Worm (Caenorhabditis elegans) whole organism, mixed stage, embryonic: Measurements from ENCODE around the gene Y71H2B.5.

Experiments
- M03D4.4 ChIP-seq: sonication (generic microtip); optimal IDR thresholded peaks from 2 replicates; lab custom pipeline; 2017; ENCODE audit warnings: mild to moderate bottlenecking, missing genetic modification characterization, missing compliant biosample characterization
- bed-3 ChIP-seq: fragments of 200-800 bp; sonication (Bioruptor generic); optimal IDR thresholded peaks from 3 replicates; lab custom pipeline; 2018; ENCODE audit warnings: mild to moderate bottlenecking, missing genetic modification characterization, moderate library complexity, missing compliant biosample characterization
- blmp-1 ChIP-seq: fragments of 150-350 bp; optimal IDR thresholded peaks from 2 replicates; lab custom pipeline; 2014; ENCODE audit warnings: missing biosample characterization, missing genetic modification characterization
- ceh-39 ChIP-seq: fragments of 150-350 bp; optimal IDR thresholded peaks from 2 replicates; lab custom pipeline; 2014; ENCODE audit warnings: missing biosample characterization, missing genetic modification characterization
- ceh-43 ChIP-seq: fragments of 200-800 bp; sonication (Bioruptor generic); optimal IDR thresholded peaks from 2 replicates; lab custom pipeline; 2018; ENCODE audit warnings: mild to moderate bottlenecking, missing genetic modification characterization, moderate library complexity, missing compliant biosample characterization
- ceh-83 ChIP-seq: fragments of 200-800 bp; sonication (Bioruptor generic); optimal IDR thresholded peaks from 2 replicates; lab custom pipeline; 2018; ENCODE audit warnings: mild to moderate bottlenecking, missing genetic modification characterization, missing compliant biosample characterization
- ces-1 ChIP-seq: fragments of 150-350 bp; optimal IDR thresholded peaks from 2 replicates; lab custom pipeline; 2014; ENCODE audit warnings: missing biosample characterization, missing genetic modification reagents, missing genetic modification characterization
- cnd-1 ChIP-seq: fragments of 200-800 bp; sonication (Bioruptor generic); optimal IDR thresholded peaks from 2 replicates; lab custom pipeline; 2018; ENCODE audit warnings: mild to moderate bottlenecking, missing genetic modification characterization, missing compliant biosample characterization
- drap-1 ChIP-seq: fragments of 200-800 bp; sonication (Bioruptor generic); optimal IDR thresholded peaks from 3 replicates; lab custom pipeline; 2018; ENCODE audit warnings: mild to moderate bottlenecking, missing genetic modification characterization, missing compliant biosample characterization
- elt-1 ChIP-seq: sonication (generic microtip); optimal IDR thresholded peaks from 2 replicates; lab custom pipeline; 2017; ENCODE audit warnings: missing genetic modification characterization, mild to moderate bottlenecking, missing compliant biosample characterization, antibody characterized with exemption, moderate library complexity, borderline replicate concordance; ENCODE audit not compliant: insufficient read depth
- elt-3 ChIP-seq: fragments of 150-350 bp; optimal IDR thresholded peaks from 2 replicates; lab custom pipeline; 2014; ENCODE audit warnings: missing biosample characterization, missing genetic modification characterization
- flh-1 ChIP-seq: fragments of 200-800 bp; sonication (Bioruptor generic); optimal IDR thresholded peaks from 2 replicates; lab custom pipeline; 2018; ENCODE audit warnings: mild to moderate bottlenecking, missing genetic modification characterization, moderate library complexity, missing compliant biosample characterization
- ham-2 ChIP-seq: fragments of 200-800 bp; sonication (Bioruptor generic); optimal IDR thresholded peaks from 2 replicates; lab custom pipeline; 2018; ENCODE audit warnings: mild to moderate bottlenecking, missing genetic modification characterization, missing compliant biosample characterization
- hlh-1 ChIP-seq: fragments of 150-350 bp; optimal IDR thresholded peaks from 2 replicates; lab custom pipeline; 2014; ENCODE audit warnings: missing biosample characterization, missing genetic modification reagents, missing genetic modification characterization
- lin-13 ChIP-seq: fragments of 150-350 bp; optimal IDR thresholded peaks from 2 replicates; lab custom pipeline; 2014; ENCODE audit warnings: missing biosample characterization, missing genetic modification characterization
- lin-32 ChIP-seq: fragments of 200-800 bp; sonication (Bioruptor generic); optimal IDR thresholded peaks from 2 replicates; lab custom pipeline; 2018; ENCODE audit warnings: mild to moderate bottlenecking, missing genetic modification characterization, missing compliant biosample characterization
- lsy-2 ChIP-seq: fragments of 150-350 bp; optimal IDR thresholded peaks from 2 replicates; lab custom pipeline; 2014; ENCODE audit warnings: missing biosample characterization, missing genetic modification characterization
- mab-5 ChIP-seq: fragments of 150-350 bp; optimal IDR thresholded peaks from 2 replicates; lab custom pipeline; 2014; ENCODE audit warnings: missing biosample characterization, missing genetic modification characterization
- mep-1 ChIP-seq: fragments of 150-350 bp; optimal IDR thresholded peaks from 2 replicates; lab custom pipeline; 2017; ENCODE audit warnings: missing biosample characterization, missing genetic modification reagents, missing genetic modification characterization, inconsistent platforms
- mls-2 ChIP-seq: sonication (generic microtip); optimal IDR thresholded peaks from 2 replicates; lab custom pipeline; 2016; ENCODE audit warnings: mild to moderate bottlenecking, missing genetic modification characterization, moderate library complexity, missing compliant biosample characterization
- nhr-12 ChIP-seq: fragments of 150-350 bp; optimal IDR thresholded peaks from 2 replicates; lab custom pipeline; 2014; ENCODE audit warnings: missing biosample characterization, missing genetic modification characterization
- nhr-2 ChIP-seq: fragments of 150-350 bp; optimal IDR thresholded peaks from 2 replicates; lab custom pipeline; 2014; ENCODE audit warnings: missing biosample characterization, missing genetic modification characterization
- nhr-237 ChIP-seq: fragments of 150-350 bp; optimal IDR thresholded peaks from 2 replicates; lab custom pipeline; 2014; ENCODE audit warnings: missing biosample characterization, missing genetic modification characterization
- nhr-28 ChIP-seq: fragments of 150-350 bp; optimal IDR thresholded peaks from 2 replicates; lab custom pipeline; 2014; ENCODE audit warnings: missing biosample characterization, missing genetic modification characterization
- nhr-76 ChIP-seq: sonication (generic microtip); optimal IDR thresholded peaks from 2 replicates; lab custom pipeline; 2017; ENCODE audit warnings: missing biosample characterization, missing genetic modification characterization
- pha-4 ChIP-seq: fragments of 150-350 bp; optimal IDR thresholded peaks from 2 replicates; lab custom pipeline; 2018; ENCODE audit warnings: missing biosample characterization, missing genetic modification reagents, missing genetic modification characterization
- sem-2 ChIP-seq: fragments of 200-800 bp; sonication (Bioruptor generic); optimal IDR thresholded peaks from 2 replicates; lab custom pipeline; 2018; ENCODE audit warnings: mild to moderate bottlenecking, missing genetic modification characterization, missing compliant biosample characterization
- snpc-4 ChIP-seq: fragments of 150-350 bp; optimal IDR thresholded peaks from 2 replicates; lab custom pipeline; 2014; ENCODE audit warnings: missing biosample characterization, missing genetic modification characterization
- sptf-1 ChIP-seq: sonication (generic microtip); optimal IDR thresholded peaks from 2 replicates; lab custom pipeline; 2017; ENCODE audit warnings: mild to moderate bottlenecking, missing genetic modification characterization, moderate library complexity, missing compliant biosample characterization
- tbx-8 ChIP-seq: fragments of 200-800 bp; sonication (Bioruptor generic); optimal IDR thresholded peaks from 2 replicates; lab custom pipeline; 2018; ENCODE audit warnings: mild to moderate bottlenecking, missing genetic modification characterization, moderate library complexity, missing compliant biosample characterization
- unc-120 ChIP-seq: sonication (generic microtip); optimal IDR thresholded peaks from 2 replicates; lab custom pipeline; 2017; ENCODE audit warnings: missing genetic modification characterization, missing compliant biosample characterization; ENCODE audit not compliant: poor library complexity, severe bottlenecking
- unc-39 ChIP-seq: fragments of 150-350 bp; optimal IDR thresholded peaks from 2 replicates; lab custom pipeline; 2014; ENCODE audit warnings: missing biosample characterization, missing genetic modification characterization
- unc-62 ChIP-seq: fragments of 150-350 bp; optimal IDR thresholded peaks from 2 replicates; lab custom pipeline; 2014; ENCODE audit warnings: missing biosample characterization, missing genetic modification reagents, missing genetic modification characterization
- zip-8 ChIP-seq: fragments of 150-350 bp; optimal IDR thresholded peaks from 2 replicates; lab custom pipeline; 2014; ENCODE audit warnings: missing biosample characterization, missing genetic modification characterization
- ztf-11 ChIP-seq: fragments of 150-350 bp; optimal IDR thresholded peaks from 2 replicates; lab custom pipeline; 2014; ENCODE audit warnings: missing biosample characterization, missing genetic modification characterization

Y71H2B.5 gene

DNA sequence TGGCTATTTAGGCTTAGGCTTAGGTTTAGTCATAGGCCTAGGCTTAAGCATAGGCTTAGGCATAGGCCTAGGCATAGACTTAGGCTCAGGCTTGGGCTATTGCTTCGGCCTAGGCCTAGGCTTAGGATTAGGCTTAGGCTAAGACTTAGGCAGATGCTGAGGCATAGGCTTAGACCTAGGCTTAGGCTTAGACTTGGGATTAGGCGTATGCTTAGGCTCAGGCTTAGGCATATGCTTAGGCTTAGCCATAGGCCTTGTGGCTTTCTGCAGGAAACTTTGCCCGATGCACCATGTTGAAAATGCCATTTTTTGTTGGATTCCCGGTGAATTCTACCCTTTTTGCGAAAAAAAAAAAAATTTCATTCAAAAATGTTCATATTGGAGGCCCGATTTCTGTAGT, 29.8 kb upstream of the Y71H2B.5 start:
- TF ChIP-seq ceh-83 (GFP tag; lab: Kevin White, UChicago) (no peak), ham-2 (no peak), snpc-4 (tag; lab: Kevin White, UChicago) (no peak), lin-13 (tag; lab: Kevin White, UChicago) (no peak), M03D4.4 (no peak), unc-62 (GFP tag; lab: Kevin White, UChicago) (no peak), elt-3 (tag; lab: Kevin White, UChicago) (no peak), nhr-2 (tag; lab: Kevin White, UChicago) (no peak), lsy-2 (tag; lab: Kevin White, UChicago) (no peak)

DNA sequence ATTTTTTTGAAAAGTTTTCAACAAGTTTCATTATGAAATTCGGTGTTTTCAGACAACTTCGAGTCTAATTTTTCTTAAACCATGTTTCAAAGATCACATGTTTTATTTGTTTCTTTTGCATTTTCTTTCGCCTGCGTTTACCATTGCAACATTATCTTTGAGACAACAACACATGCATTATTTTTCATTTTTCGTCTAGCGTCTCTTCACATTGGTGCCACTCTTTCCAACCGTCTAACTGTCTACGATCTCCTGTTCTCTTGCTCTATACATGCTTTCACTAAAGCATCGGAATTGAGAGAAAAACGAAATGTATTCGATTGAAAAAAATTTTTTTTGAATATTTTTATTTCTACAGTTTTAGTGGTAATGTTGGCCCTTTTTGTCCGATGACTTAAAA, 29.3 kb upstream of the Y71H2B.5 start:
- peak; percentile 46 for TF ChIP-seq hlh-1 (tag; lab: Kevin White, UChicago)
- no peak for TF ChIP-seq snpc-4 (tag; lab: Kevin White, UChicago)
- TF ChIP-seq ces-1: peak; percentile 55
- TF ChIP-seq mep-1 (tag; lab: Kevin White, UChicago): peak; percentile 5
- no peak for TF ChIP-seq zip-8
- TF ChIP-seq unc-62 (GFP tag; lab: Kevin White, UChicago): no peak
- no peak for TF ChIP-seq ztf-11
- no peak for TF ChIP-seq sptf-1 (tag; lab: Kevin White, UChicago)
- TF ChIP-seq bed-3 (GFP tag; lab: Kevin White, UChicago): no peak
- no peak for TF ChIP-seq elt-3 (tag; lab: Kevin White, UChicago)
- no peak for TF ChIP-seq flh-1
- TF ChIP-seq ceh-83 (GFP tag; lab: Kevin White, UChicago): no peak
- no peak for TF ChIP-seq lin-32 (GFP tag; lab: Kevin White, UChicago)
- no peak for TF ChIP-seq unc-120 (tag; lab: Kevin White, UChicago)
- peak; percentile 22 for TF ChIP-seq mab-5 (tag; lab: Kevin White, UChicago)

DNA sequence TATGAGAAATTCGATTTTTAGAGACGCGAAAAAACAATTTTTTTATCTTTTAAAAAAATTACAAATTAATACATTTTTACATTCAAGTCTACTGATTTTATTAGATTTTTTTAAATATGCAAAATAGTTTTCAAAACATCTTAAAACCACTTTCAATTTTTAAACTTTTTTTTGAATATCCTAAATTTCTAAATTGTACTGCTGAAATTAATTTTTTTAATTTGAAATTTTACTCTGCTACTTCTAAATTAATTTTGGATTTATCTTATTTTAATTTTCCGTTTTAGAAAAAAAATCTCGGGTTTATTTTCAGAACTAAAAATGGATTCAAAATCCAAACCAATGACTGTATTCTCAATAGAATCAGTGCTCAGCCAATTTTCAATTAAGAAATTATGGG, 28.8 kb upstream of the Y71H2B.5 start, which contains the start of gene Y71H2B.8:
Gene Y71H2B.8 (plus strand): TSS at position 301 of the 400 bp plus-strand sequence.
- TF ChIP-seq mls-2 (tag; lab: Kevin White, UChicago) (no peak), blmp-1 (tag; lab: Kevin White, UChicago) (no peak), ham-2 (no peak), cnd-1 (tag; lab: Kevin White, UChicago) (no peak), mep-1 (tag; lab: Kevin White, UChicago) (no peak), flh-1 (no peak)

DNA sequence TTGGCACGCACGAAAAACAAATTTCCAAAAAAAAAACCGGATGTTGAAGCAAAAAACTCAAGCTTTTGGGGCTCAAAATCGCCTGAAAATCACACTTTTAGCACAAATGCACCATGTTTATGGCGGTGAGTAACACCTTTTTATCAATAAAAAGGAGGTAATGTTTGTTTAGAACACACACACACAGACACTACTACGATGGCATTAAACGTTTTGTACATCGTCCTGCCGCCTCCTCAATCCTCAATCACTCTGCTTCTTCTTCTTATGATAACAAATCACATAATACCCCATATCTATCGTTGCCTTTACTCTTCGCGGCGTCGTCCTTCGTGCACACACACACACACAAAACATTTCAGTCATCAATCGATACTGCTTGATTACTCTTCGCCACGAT, 21.6 kb upstream of the Y71H2B.5 start, which contains the start of gene gpa-17:
Gene gpa-17 (plus strand): TSS at position 363 of the 400 bp plus-strand sequence.
- TF ChIP-seq tbx-8 (GFP tag; lab: Kevin White, UChicago) (no peak), M03D4.4 (no peak)

DNA sequence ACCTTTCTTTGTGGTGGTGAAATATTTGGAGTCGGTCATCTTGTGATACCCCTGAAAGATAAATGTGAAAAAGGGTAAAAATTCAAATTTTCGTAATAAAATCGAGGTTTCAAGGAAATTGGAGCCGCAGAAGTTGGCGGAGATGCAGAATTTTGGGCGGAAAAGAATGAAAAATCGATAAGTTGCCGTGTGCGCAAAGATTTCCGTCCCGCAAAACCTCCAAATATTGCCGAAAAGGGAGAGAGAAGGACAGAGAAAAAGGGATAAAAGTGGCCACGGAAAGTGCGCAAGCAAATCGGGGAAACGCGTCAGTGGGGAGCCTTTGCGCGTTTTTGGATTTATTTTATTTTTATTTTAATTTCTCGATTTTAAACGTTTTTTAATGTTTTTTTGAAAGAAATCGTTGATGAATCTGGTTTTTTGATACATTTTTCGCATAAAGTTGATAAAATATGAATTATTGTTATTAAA, 10.8 kb upstream of the Y71H2B.5 start, which contains the start of gene apb-1:
Gene apb-1 (minus strand): TSS at position 51 of the 471 bp plus-strand sequence.
- TF ChIP-seq mep-1 (tag; lab: Kevin White, UChicago): peak; percentile 87
- TF ChIP-seq mls-2 (tag; lab: Kevin White, UChicago): peak; percentile 78
- TF ChIP-seq M03D4.4: peak; percentile 58
- TF ChIP-seq ztf-11: peak; percentile 51
- TF ChIP-seq ham-2: no peak
- no peak for TF ChIP-seq nhr-28 (tag; lab: Kevin White, UChicago)
- TF ChIP-seq lin-13 (tag; lab: Kevin White, UChicago): peak; percentile 93
- TF ChIP-seq cnd-1 (tag; lab: Kevin White, UChicago): peak; percentile 56
- peak; percentile 5 for TF ChIP-seq lin-32 (GFP tag; lab: Kevin White, UChicago)
- peak; percentile 66 for TF ChIP-seq ceh-39 (tag; lab: Kevin White, UChicago)
- TF ChIP-seq nhr-76 (tag; lab: Kevin White, UChicago): no peak
- peak; percentile 91 for TF ChIP-seq pha-4 (tag; lab: Kevin White, UChicago)
- TF ChIP-seq zip-8: no peak
- TF ChIP-seq flh-1: no peak
- TF ChIP-seq elt-3 (tag; lab: Kevin White, UChicago): no peak
- peak; percentile 10 for TF ChIP-seq hlh-1 (tag; lab: Kevin White, UChicago)
- TF ChIP-seq bed-3 (GFP tag; lab: Kevin White, UChicago): peak; percentile 3
- TF ChIP-seq nhr-12 (tag; lab: Kevin White, UChicago): no peak
- TF ChIP-seq ceh-43 (GFP tag; lab: Kevin White, UChicago): no peak
- no peak for TF ChIP-seq ceh-83 (GFP tag; lab: Kevin White, UChicago)
- TF ChIP-seq unc-62 (GFP tag; lab: Kevin White, UChicago): peak; percentile 32
- TF ChIP-seq unc-120 (tag; lab: Kevin White, UChicago): peak; percentile 94
- TF ChIP-seq drap-1 (GFP tag; lab: Kevin White, UChicago): no peak
- TF ChIP-seq nhr-2 (tag; lab: Kevin White, UChicago): no peak
- no peak for TF ChIP-seq blmp-1 (tag; lab: Kevin White, UChicago)
- TF ChIP-seq tbx-8 (GFP tag; lab: Kevin White, UChicago): no peak
- peak; percentile 87 for TF ChIP-seq lsy-2 (tag; lab: Kevin White, UChicago)
- no peak for TF ChIP-seq snpc-4 (tag; lab: Kevin White, UChicago)
- peak; percentile 73 for TF ChIP-seq nhr-237
- TF ChIP-seq unc-39: no peak
- peak; percentile 64 for TF ChIP-seq mab-5 (tag; lab: Kevin White, UChicago)
- TF ChIP-seq sptf-1 (tag; lab: Kevin White, UChicago): peak; percentile 90
- TF ChIP-seq elt-1: no peak
- TF ChIP-seq sem-2 (GFP tag; lab: Kevin White, UChicago): no peak
- peak; percentile 89 for TF ChIP-seq ces-1
